Fruit fly (Drosophila melanogaster) whole organism: ENCODE measurements around the gene DNaseII.

Experiments
- CG8478 ChIP-seq: fragments of >200 bp; optimal IDR thresholded peaks from 2 replicates; lab custom pipeline; 2018; ENCODE audit warnings: inconsistent platforms
- Dll ChIP-seq: fragments of >200 bp; optimal IDR thresholded peaks from 2 replicates; lab custom pipeline; 2017
- EcR ChIP-seq, 2 experiments: fragments of >200 bp; optimal IDR thresholded peaks; 2 replicates each; lab custom pipeline; 2017; ENCODE audit warnings: missing biosample characterization in 2 of 2, missing genetic modification characterization in 2 of 2, missing genetic modification reagents in 2 of 2
- pan ChIP-seq: fragments of >200 bp; optimal IDR thresholded peaks from 2 replicates; lab custom pipeline; 2017
- psq ChIP-seq: fragments of >200 bp; optimal IDR thresholded peaks from 2 replicates; lab custom pipeline; 2017
- usp ChIP-seq: fragments of >200 bp; optimal IDR thresholded peaks from 2 replicates; lab custom pipeline; 2017; ENCODE audit warnings: missing biosample characterization, missing genetic modification characterization, mixed read lengths

The DNaseII gene

DNA sequence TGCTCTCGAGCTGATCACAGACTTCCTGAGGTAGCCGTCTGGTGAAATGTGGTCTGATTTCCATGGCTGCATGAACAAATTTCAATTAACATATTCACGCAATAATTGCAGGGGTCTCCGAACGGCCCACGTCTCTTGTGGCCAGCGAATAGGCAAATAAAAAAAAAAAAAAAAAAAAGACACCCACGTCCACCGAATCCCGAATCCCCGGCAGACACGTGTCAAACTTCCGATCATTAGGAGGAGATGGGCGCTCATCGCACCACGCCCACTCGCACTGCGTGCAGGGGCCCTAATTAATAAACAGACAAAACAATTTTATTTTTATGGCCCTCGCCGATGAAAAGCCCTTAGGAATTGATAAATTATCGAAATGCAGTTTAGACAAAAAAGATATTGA is 24.4 kb downstream of the DNaseII start:
- TF ChIP-seq usp (no peak), pan (lab: Kevin White, UChicago) (no peak), psq (lab: Kevin White, UChicago) (no peak), EcR (GFP tag; optimal IDR thresholded peaks at IDR 0.05; lab: Kevin White, UChicago) (no peak), CG8478 (lab: Kevin White, UChicago) (no peak), Dll (lab: Kevin White, UChicago) (no peak)

DNA sequence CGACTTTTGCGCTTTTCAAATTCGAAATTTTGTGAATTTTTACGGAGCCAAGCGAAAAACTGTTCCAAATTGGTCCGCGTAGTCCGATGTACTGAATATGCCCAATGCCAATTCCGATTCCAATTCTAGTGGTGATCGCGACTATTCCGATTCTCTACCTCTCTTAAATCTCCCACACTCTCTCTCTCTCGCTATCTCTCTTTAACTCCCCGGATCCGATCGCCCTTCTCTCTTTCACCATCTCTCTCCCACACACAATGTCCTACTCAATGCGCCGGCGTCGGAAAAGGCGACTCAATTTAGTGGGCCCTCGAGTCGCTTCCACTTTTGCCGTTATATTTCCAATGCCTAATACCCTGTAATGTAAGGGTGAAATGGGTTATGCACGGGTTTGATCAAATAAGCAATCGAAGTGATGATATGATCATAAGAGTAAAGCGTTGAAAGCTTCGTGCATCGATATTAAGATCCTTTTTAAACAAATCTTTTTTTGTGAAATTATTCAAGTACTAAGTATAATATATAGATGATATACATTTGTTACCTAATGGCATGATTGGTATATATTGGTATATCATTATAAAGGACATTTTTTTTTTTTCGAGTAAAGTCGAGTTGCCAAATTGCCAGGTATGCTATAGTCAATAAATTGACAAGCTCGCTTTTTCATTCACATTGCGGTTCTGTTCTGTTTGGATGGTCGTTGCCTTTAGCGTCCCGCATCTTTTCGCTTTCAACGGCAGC is 30.3 kb downstream of the DNaseII start:
- peak; percentile 48 for TF ChIP-seq pan (lab: Kevin White, UChicago)
- no peak for TF ChIP-seq EcR (GFP tag; optimal IDR thresholded peaks at IDR 0.05; lab: Kevin White, UChicago)

DNA sequence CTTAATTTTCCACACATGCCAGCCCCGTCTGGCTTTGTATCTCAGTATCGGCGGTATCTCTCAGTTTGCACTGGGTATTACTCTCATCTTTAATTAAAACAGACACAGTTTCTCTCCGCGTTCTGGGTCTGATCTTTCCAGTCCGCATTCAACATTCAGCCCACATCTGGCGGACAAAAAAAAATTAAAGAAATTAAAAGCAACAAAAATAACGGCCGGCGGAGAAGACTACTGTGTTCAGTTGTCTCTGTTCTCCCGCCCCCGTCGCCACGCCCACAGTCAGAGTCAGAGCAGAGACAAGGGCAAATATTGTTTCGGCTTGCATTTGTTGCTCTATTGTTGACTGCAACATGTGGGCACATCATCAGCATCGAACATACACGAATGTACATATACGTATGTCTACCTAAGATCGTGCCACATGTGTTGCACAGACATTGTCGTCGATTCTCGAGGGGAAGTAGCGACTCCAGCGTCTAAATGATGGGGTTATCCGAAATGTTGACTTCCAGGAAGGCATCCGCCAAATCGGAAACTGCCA is 30.9 kb downstream of the DNaseII start:
- TF ChIP-seq EcR (GFP tag; optimal IDR thresholded peaks at IDR 0.05; lab: Kevin White, UChicago), result no peak
- no peak for TF ChIP-seq psq (lab: Kevin White, UChicago)
- TF ChIP-seq pan (lab: Kevin White, UChicago), result no peak

- TF ChIP-seq pan (lab: Kevin White, UChicago), result no peak
- TF ChIP-seq psq (lab: Kevin White, UChicago), result no peak
- TF ChIP-seq CG8478 (lab: Kevin White, UChicago), result no peak
- no peak for TF ChIP-seq EcR (GFP tag; optimal IDR thresholded peaks at IDR 0.05; lab: Kevin White, UChicago)
- TF ChIP-seq usp, result no peak
- no peak for TF ChIP-seq Dll (lab: Kevin White, UChicago)
Measured at dm6 chr3R:18050585-18050984, 31.4 kb downstream of the DNaseII start.

DNA sequence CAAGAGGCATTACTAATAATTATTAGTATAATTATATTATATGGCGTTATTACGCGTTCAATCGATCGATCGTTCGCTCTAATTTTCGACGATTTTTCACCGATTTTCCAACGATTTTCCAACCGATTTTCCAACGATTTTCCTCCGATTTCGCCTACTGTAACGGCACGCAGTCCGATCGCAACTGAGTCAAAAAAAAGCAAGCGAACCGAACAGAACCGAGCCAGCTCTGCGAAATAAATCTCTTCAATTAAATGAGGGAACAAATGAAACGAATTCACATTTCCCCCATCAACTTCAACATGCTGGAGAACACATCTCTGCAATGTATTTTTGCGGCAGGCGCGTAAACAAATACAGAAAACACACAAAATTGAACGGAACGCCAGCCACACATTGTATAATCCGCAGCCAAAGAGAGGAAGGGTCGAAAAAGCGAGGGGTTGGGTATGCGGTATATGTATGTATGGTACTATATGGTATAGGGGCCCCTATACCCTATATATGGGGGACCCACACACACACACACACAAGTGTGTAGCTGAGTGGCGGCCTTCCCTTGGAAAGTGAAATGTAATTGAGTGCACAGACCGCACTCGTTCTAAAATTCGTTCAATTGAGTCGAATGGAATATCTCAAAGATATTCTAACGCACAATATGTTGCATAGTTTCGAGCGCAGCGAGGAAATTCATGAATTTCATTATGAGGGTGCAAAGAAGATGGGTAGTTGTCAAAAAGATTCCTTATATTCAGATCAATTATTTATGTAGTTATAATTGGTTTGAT is 33.8 kb downstream of the DNaseII start, which contains the start of gene htl:
htl (minus strand) TSS at position 186 of the 788 bp plus-strand sequence.
- TF ChIP-seq CG8478 (lab: Kevin White, UChicago) (no peak), pan (lab: Kevin White, UChicago) (no peak), psq (lab: Kevin White, UChicago) (no peak), usp (no peak), EcR (GFP tag; optimal IDR thresholded peaks at IDR 0.05; lab: Kevin White, UChicago) (no peak)

- TF ChIP-seq usp (no peak), psq (lab: Kevin White, UChicago) (no peak), CG8478 (lab: Kevin White, UChicago) (no peak), Dll (lab: Kevin White, UChicago) (no peak), EcR (GFP tag; optimal IDR thresholded peaks at IDR 0.05; lab: Kevin White, UChicago) (no peak), pan (lab: Kevin White, UChicago) (no peak)
Measured at dm6 chr3R:18058401-18058800, 39.2 kb downstream of the DNaseII start.

DNA sequence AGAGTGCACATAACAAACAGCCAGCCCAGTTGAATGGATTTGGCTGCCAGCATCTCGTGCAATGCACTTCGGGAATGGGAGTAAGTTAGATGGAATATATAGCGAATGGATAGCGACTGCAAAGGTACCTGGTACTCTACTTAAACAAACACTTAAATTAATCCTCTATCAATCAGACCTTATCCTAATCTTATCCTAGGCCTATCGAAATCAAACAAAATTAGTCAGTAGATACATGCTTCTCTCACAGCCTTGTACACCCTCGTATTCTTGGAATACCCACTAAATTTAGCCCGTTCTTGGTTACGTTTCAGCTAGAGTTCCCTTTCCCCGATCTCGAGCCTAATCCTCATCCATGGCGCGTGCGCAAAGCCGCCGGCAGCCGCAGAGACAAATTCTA is 41.4 kb downstream of the DNaseII start:
- TF ChIP-seq usp (no peak), CG8478 (lab: Kevin White, UChicago) (no peak), Dll (lab: Kevin White, UChicago) (no peak), EcR (GFP tag; optimal IDR thresholded peaks at IDR 0.05; lab: Kevin White, UChicago) (no peak), pan (lab: Kevin White, UChicago) (no peak), psq (lab: Kevin White, UChicago) (no peak)

dm6 chr3R:18063168-18063792 is 44.1 kb downstream of the DNaseII start:
- TF ChIP-seq Dll (lab: Kevin White, UChicago) (no peak), CG8478 (lab: Kevin White, UChicago) (no peak), usp (no peak), pan (lab: Kevin White, UChicago) (no peak), psq (lab: Kevin White, UChicago) (no peak), EcR (GFP tag; optimal IDR thresholded peaks at IDR 0.05; lab: Kevin White, UChicago) (no peak)

DNA sequence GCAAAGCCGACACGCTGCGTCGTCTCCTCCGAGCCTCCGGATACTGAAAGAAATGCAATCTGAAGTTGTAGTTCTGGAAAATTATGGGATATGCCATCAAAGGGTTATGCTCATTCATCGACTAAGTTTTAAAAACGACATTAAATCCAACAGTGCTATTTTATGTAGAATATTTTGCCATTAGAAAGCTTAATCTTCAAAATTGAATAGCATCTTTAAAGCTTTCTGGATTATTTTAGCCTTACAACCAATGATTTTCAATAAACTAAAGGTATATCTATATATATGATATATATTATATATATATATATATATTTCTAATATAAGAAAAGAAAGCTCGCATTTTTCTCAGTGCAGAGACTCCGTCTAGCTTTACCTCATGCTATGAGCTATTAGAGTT is 45.2 kb downstream of the DNaseII start:
- TF ChIP-seq Dll (lab: Kevin White, UChicago) (no peak), CG8478 (lab: Kevin White, UChicago) (no peak), EcR (GFP tag; optimal IDR thresholded peaks at IDR 0.05; lab: Kevin White, UChicago) (no peak), pan (lab: Kevin White, UChicago) (no peak), psq (lab: Kevin White, UChicago) (no peak), usp (no peak)

- TF ChIP-seq pan (lab: Kevin White, UChicago) (no peak), Dll (lab: Kevin White, UChicago) (no peak), EcR (GFP tag; optimal IDR thresholded peaks at IDR 0.05; lab: Kevin White, UChicago) (no peak), CG8478 (lab: Kevin White, UChicago) (no peak), psq (lab: Kevin White, UChicago) (no peak), usp (no peak)
Measured at dm6 chr3R:18067930-18068329, 48.8 kb downstream of the DNaseII start.
